Fruit fly (Drosophila melanogaster) whole organism, adult: Measurements from ENCODE around the gene CG17652.

Experiments
- CG11617 ChIP-seq: fragments of 200-800 bp; sonication (Bioruptor generic); optimal IDR thresholded peaks from 2 replicates; lab custom pipeline; 2017; ENCODE audit warnings: mild to moderate bottlenecking, missing biosample characterization, missing genetic modification reagents, missing genetic modification characterization
- CG12768 ChIP-seq: fragments of 200-800 bp; sonication (Bioruptor generic); optimal IDR thresholded peaks from 2 replicates; lab custom pipeline; 2017; ENCODE audit warnings: missing biosample characterization, missing genetic modification characterization, mild to moderate bottlenecking, moderate library complexity, missing genetic modification reagents
- CG14711 ChIP-seq: fragments of 200-800 bp; sonication (Bioruptor generic); optimal IDR thresholded peaks from 2 replicates; lab custom pipeline; 2018; ENCODE audit warnings: missing biosample characterization, mild to moderate bottlenecking, missing genetic modification characterization, moderate library complexity
- CG1620 ChIP-seq: fragments of 200-800 bp; sonication (Bioruptor generic); optimal IDR thresholded peaks from 2 replicates; lab custom pipeline; 2016; ENCODE audit warnings: missing biosample characterization, missing genetic modification characterization
- CG33017 ChIP-seq: fragments of 200-800 bp; sonication (Bioruptor generic); optimal IDR thresholded peaks from 2 replicates; lab custom pipeline; 2018; ENCODE audit warnings: missing biosample characterization, mild to moderate bottlenecking, missing genetic modification characterization, moderate library complexity
- CG5204 ChIP-seq: fragments of 200-800 bp; sonication (Bioruptor generic); optimal IDR thresholded peaks from 2 replicates; lab custom pipeline; 2016; ENCODE audit warnings: missing biosample characterization, missing genetic modification characterization
- CG7045 ChIP-seq: fragments of 200-800 bp; sonication (Bioruptor generic); optimal IDR thresholded peaks from 2 replicates; lab custom pipeline; 2017; ENCODE audit warnings: missing biosample characterization, mild to moderate bottlenecking, missing genetic modification characterization
- CG7101 ChIP-seq: fragments of 200-800 bp; sonication (Bioruptor generic); optimal IDR thresholded peaks from 2 replicates; lab custom pipeline; 2018; ENCODE audit warnings: missing biosample characterization, mild to moderate bottlenecking, missing genetic modification characterization, moderate library complexity
- Crg-1 ChIP-seq: fragments of 200-800 bp; sonication (Bioruptor generic); optimal IDR thresholded peaks from 2 replicates; lab custom pipeline; 2016; ENCODE audit warnings: missing biosample characterization, missing genetic modification characterization
- Hr96 ChIP-seq: fragments of 200-800 bp; sonication (Bioruptor generic); optimal IDR thresholded peaks from 2 replicates; lab custom pipeline; 2016; ENCODE audit warnings: missing biosample characterization, missing genetic modification characterization
- Mnt ChIP-seq: fragments of 200-800 bp; sonication (Bioruptor generic); optimal IDR thresholded peaks from 2 replicates; lab custom pipeline; 2016; ENCODE audit warnings: missing biosample characterization, mild to moderate bottlenecking, missing genetic modification characterization
- bab1 ChIP-seq: fragments of 200-800 bp; sonication (Bioruptor generic); optimal IDR thresholded peaks from 3 replicates; lab custom pipeline; 2019; ENCODE audit warnings: missing biosample characterization, mild to moderate bottlenecking, missing genetic modification characterization, moderate library complexity
- cic ChIP-seq: fragments of 200-800 bp; sonication (Bioruptor generic); optimal IDR thresholded peaks from 2 replicates; lab custom pipeline; 2017; ENCODE audit warnings: missing biosample characterization, mild to moderate bottlenecking, missing genetic modification characterization, moderate library complexity
- cnc ChIP-seq, 2 experiments: fragments of >200 bp; optimal IDR thresholded peaks; 2 replicates each; lab custom pipeline; 2017
- kay ChIP-seq: fragments of 200-800 bp; sonication (Bioruptor generic); peaks from one replicate; lab custom pipeline; 2016; ENCODE audit warnings: missing biosample characterization, missing genetic modification characterization, borderline replicate concordance
- ovo ChIP-seq: fragments of 200-800 bp; sonication (Bioruptor generic); optimal IDR thresholded peaks from 2 replicates; lab custom pipeline; 2016; ENCODE audit warnings: missing biosample characterization, missing genetic modification characterization
- pad ChIP-seq: fragments of 200-800 bp; sonication (Bioruptor generic); optimal IDR thresholded peaks from 3 replicates; lab custom pipeline; 2017; ENCODE audit warnings: missing biosample characterization, missing genetic modification characterization, mild to moderate bottlenecking, moderate library complexity, missing genetic modification reagents
- tj ChIP-seq: fragments of 200-800 bp; sonication (Bioruptor generic); optimal IDR thresholded peaks from 3 replicates; lab custom pipeline; 2017; ENCODE audit warnings: missing biosample characterization, mild to moderate bottlenecking, missing genetic modification characterization, moderate library complexity

Gene CG17652

DNA sequence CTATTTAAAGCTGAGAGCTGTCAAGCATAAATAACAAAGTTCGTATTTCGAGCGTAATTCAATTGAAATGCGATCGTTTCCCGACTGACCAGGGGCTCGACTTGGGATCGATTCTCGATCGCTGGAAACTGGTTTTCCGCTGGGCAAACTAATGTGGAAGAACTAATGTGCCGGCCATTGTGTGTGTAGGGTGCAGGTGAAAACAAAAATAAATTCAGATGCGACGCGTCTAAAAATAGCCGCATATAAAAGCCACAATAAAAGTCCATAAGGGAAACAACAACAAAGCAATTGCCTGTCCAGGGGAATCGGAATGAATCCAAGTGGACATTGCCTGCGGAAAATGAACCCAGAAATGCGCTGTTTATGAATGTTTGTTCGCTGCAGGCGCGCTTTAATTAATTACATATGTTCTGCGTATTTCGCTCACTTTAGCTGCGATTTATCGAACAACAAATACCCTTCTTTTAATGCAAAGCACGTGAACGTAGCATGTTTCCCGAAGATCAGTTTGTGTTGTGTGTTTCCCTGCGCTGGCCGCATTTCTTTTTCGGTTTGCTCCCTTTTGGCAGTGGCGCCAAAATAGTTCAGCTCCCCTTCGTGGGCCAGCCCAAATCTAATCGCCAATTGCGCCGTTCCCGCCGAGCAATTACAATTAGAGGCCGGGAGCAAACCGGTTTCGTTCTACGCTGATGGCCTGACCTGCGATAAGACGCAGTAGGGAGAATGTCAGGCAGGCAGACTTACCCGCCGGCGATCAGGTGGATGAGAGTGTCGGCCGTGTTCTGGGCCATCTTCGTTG, 8.8 kb downstream of the CG17652 start:
- no peak for TF ChIP-seq CG1620 (GFP tag; lab: Kevin White, UChicago)
- TF ChIP-seq CG14711 (tag; lab: Kevin White, UChicago): no peak
- TF ChIP-seq CG33017 (tag; lab: Kevin White, UChicago): peak; percentile 20
- TF ChIP-seq CG7045 (GFP tag; lab: Kevin White, UChicago): peak; percentile 18
- no peak for TF ChIP-seq ovo
- peak; percentile 22 for TF ChIP-seq Hr96

- TF ChIP-seq CG5204 (GFP tag; lab: Kevin White, UChicago) (no peak), cic (peak; percentile 29), Mnt (GFP tag; lab: Kevin White, UChicago) (peak; percentile 10), CG11617 (GFP tag; lab: Kevin White, UChicago) (no peak)
Measured at dm6 chr2L:1722260-1722659, 9.9 kb downstream of the CG17652 start.

dm6 chr2L:1720846-1721506, 11.2 kb downstream of the CG17652 start:
- no peak for TF ChIP-seq Hr96
- TF ChIP-seq CG7045 (GFP tag; lab: Kevin White, UChicago): no peak
- TF ChIP-seq CG12768 (GFP tag; lab: Kevin White, UChicago): peak; percentile 38
- TF ChIP-seq Crg-1 (GFP tag; lab: Kevin White, UChicago): no peak
- peak; percentile 16 for TF ChIP-seq Mnt (GFP tag; lab: Kevin White, UChicago)
- TF ChIP-seq tj (GFP tag; lab: Kevin White, UChicago): no peak
- peak; percentile 81 for TF ChIP-seq cic

dm6 chr2L:1719971-1720370, 12.2 kb downstream of the CG17652 start:
- TF ChIP-seq CG1620 (GFP tag; lab: Kevin White, UChicago) (no peak), CG12768 (GFP tag; lab: Kevin White, UChicago) (no peak), CG11617 (GFP tag; lab: Kevin White, UChicago) (no peak), CG14711 (tag; lab: Kevin White, UChicago) (no peak), tj (GFP tag; lab: Kevin White, UChicago) (no peak), CG7045 (GFP tag; lab: Kevin White, UChicago) (no peak)

DNA sequence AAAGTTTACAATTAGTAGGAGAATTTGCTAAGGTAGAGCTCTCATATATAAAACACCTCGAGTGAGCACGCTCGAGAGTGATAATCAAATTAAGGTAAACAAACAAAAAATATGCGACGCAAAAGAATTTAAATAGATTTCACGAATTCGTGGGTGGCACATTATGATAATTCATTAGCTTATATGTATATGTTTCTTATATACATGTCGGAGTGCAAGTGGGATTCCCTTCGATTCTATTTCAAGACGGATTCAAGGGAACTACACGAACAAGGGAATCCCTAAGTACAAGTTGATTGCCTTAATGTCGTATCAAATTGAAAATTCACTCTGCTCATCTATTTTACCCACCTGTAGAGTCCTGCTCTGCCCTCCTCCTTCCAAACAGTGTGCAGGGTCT, 14.9 kb downstream of the CG17652 start:
- TF ChIP-seq pad (GFP tag; lab: Kevin White, UChicago): no peak
- no peak for TF ChIP-seq CG7101 (tag; lab: Kevin White, UChicago)
- TF ChIP-seq CG1620 (GFP tag; lab: Kevin White, UChicago): no peak
- no peak for TF ChIP-seq CG11617 (GFP tag; lab: Kevin White, UChicago)
- no peak for TF ChIP-seq cic
- no peak for TF ChIP-seq Mnt (GFP tag; lab: Kevin White, UChicago)
- TF ChIP-seq kay (GFP tag; lab: Kevin White, UChicago): no peak
- TF ChIP-seq cnc (optimal IDR thresholded peaks at IDR 0.05; lab: Kevin White, UChicago): no peak
- TF ChIP-seq CG14711 (tag; lab: Kevin White, UChicago): no peak
- TF ChIP-seq bab1 (GFP tag; lab: Kevin White, UChicago): no peak
- TF ChIP-seq ovo: no peak

dm6 chr2L:1715699-1716333, 16.3 kb downstream of the CG17652 start, which contains the start of gene frtz:
Gene frtz, minus strand, starts transcription at chr2L:1715851.
- TF ChIP-seq CG11617 (GFP tag; lab: Kevin White, UChicago) (peak; percentile 18), Mnt (GFP tag; lab: Kevin White, UChicago) (peak; percentile 39), CG33017 (tag; lab: Kevin White, UChicago) (no peak), bab1 (GFP tag; lab: Kevin White, UChicago) (peak; percentile 38), CG12768 (GFP tag; lab: Kevin White, UChicago) (no peak), Crg-1 (GFP tag; lab: Kevin White, UChicago) (no peak), cnc (optimal IDR thresholded peaks at IDR 0.05; lab: Kevin White, UChicago) (no peak), kay (GFP tag; lab: Kevin White, UChicago) (no peak), CG7045 (GFP tag; lab: Kevin White, UChicago) (no peak)

- TF ChIP-seq CG1620 (GFP tag; lab: Kevin White, UChicago) (peak; percentile 19), ovo (peak; percentile 40), CG7101 (tag; lab: Kevin White, UChicago) (peak; percentile 17), CG11617 (GFP tag; lab: Kevin White, UChicago) (peak; percentile 33), CG5204 (GFP tag; lab: Kevin White, UChicago) (no peak), bab1 (GFP tag; lab: Kevin White, UChicago) (peak; percentile 32), Mnt (GFP tag; lab: Kevin White, UChicago) (peak; percentile 62), CG14711 (tag; lab: Kevin White, UChicago) (peak; percentile 10), pad (GFP tag; lab: Kevin White, UChicago) (no peak), cic (peak; percentile 22)
Measured at dm6 chr2L:1710224-1710623, 21.9 kb downstream of the CG17652 start, which contains the start of the genes CG17660 and mRpL48. Gene CG17660, minus strand, starts transcription at chr2L:1710421. Gene mRpL48, plus strand, starts transcription at chr2L:1710462.
